Fruit fly (Drosophila melanogaster) whole organism, embryonic: ENCODE measurements around the gene PIG-T.

Source experiments
- Dfd ChIP-seq, 2 experiments: fragments of >200 bp; optimal IDR thresholded peaks; 2 replicates each; lab custom pipeline; 2017; ENCODE audit warnings: missing biosample characterization in 2 of 2, missing genetic modification characterization in 2 of 2
- Dip3 ChIP-seq: fragments of 200-800 bp; sonication (Bioruptor generic); optimal IDR thresholded peaks from 3 replicates; lab custom pipeline; 2016; ENCODE audit warnings: missing biosample characterization, missing genetic modification characterization
- Hsf ChIP-seq: fragments of 200-800 bp; sonication (Bioruptor generic); optimal IDR thresholded peaks from 3 replicates; lab custom pipeline; 2016; ENCODE audit warnings: missing biosample characterization, missing genetic modification characterization
- Xbp1 ChIP-seq: fragments of 200-800 bp; sonication (Bioruptor generic); optimal IDR thresholded peaks from 3 replicates; lab custom pipeline; 2016; ENCODE audit warnings: missing biosample characterization, mild to moderate bottlenecking, missing genetic modification characterization
- crc ChIP-seq: fragments of 200-800 bp; sonication (Bioruptor generic); optimal IDR thresholded peaks from 2 replicates; lab custom pipeline; 2016; ENCODE audit warnings: missing biosample characterization, missing genetic modification characterization
- dmrt99B ChIP-seq: fragments of 200-800 bp; sonication (Bioruptor generic); optimal IDR thresholded peaks from 2 replicates; lab custom pipeline; 2018; ENCODE audit warnings: missing biosample characterization, mild to moderate bottlenecking, missing genetic modification characterization, moderate library complexity
- hbn ChIP-seq: fragments of 200-800 bp; sonication (Bioruptor generic); IDR thresholded peaks from 2 replicates; pipeline ENCODE4 v1.3.6; 2022; ENCODE audit warnings: missing biosample characterization, missing genetic modification characterization; ENCODE audit not compliant: partially characterized antibody
- pzg ChIP-seq: fragments of 200-800 bp; sonication (Bioruptor generic); optimal IDR thresholded peaks from 3 replicates; lab custom pipeline; 2018; ENCODE audit warnings: missing biosample characterization, mild to moderate bottlenecking, missing genetic modification characterization, moderate library complexity
- ro ChIP-seq: fragments of 200-800 bp; sonication (Bioruptor generic); IDR thresholded peaks from 2 replicates; pipeline ENCODE4 v1.3.6; 2022; ENCODE audit warnings: missing biosample characterization, missing genetic modification characterization

DNA sequence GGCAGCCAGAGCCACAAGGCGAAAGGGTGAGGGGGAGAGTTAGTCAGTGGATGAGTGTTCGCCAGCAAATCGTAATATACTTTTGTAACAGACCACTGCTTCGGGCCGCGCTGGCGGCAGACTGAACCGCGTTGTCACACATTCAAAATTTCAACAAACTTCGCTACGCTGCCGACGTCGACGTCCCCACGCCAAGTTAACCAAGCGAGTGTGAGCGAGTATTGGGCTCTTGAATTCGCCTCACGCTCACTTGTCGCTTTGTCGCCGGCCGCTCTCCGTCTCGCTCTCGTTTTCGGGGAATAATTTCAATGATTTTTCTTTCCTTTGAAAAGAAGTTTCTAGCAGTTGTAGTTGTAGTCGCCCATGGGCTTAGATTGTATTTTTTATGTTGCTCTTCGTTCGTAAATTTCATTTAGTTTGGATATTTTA, 4.5 kb upstream of the PIG-T start, which contains the start of gene lawc:
- TF ChIP-seq Dip3 (GFP tag; lab: Kevin White, UChicago): no peak
- no peak for TF ChIP-seq hbn (GFP tag; lab: Robert Waterston, UW)
- no peak for TF ChIP-seq crc (GFP tag; lab: Kevin White, UChicago)
- no peak for TF ChIP-seq ro
- no peak for TF ChIP-seq Hsf (GFP tag; lab: Kevin White, UChicago)
- no peak for TF ChIP-seq Xbp1 (GFP tag; lab: Kevin White, UChicago)
- peak; percentile 12 for TF ChIP-seq pzg
- no peak for TF ChIP-seq Dfd (GFP tag; optimal IDR thresholded peaks at IDR 0.05; lab: Kevin White, UChicago)
- no peak for TF ChIP-seq dmrt99B (tag; lab: Kevin White, UChicago)
